Worm (Caenorhabditis elegans): ENCODE measurements around the gene srg-24.
"Not testable (repeated sequence)": the region's sequence is repeated elsewhere in the genome, so short reads cannot be mapped to it uniquely, and the experiment has no call there.

Gene srg-24

ce11 chrII:3100546-3100945 lies at the start of gene srg-24:
srg-24 (minus strand) TSS chrII:3100646.
- TF ChIP-seq unc-62 (GFP tag; optimal IDR thresholded peaks at IDR 0.05) = no peak

ce11 chrII:3149521-3150190 lies 49.2 kb upstream of the srg-24 start, which contains the start of the genes T10D4.11 and T10D4.1:
T10D4.11 (minus strand) TSS chrII:3149621.
T10D4.1 (plus strand) TSS chrII:3150140.
- TF ChIP-seq unc-62 (GFP tag; optimal IDR thresholded peaks at IDR 0.05) = no peak

ce11 chrII:3148404-3148803 lies 48.0 kb upstream of the srg-24 start:
- TF ChIP-seq unc-62 (GFP tag; optimal IDR thresholded peaks at IDR 0.05) = no peak

ce11 chrII:3145842-3146241 lies 45.4 kb upstream of the srg-24 start, which contains the start of gene T10D4.15:
T10D4.15 (plus strand) TSS chrII:3146142.
- TF ChIP-seq unc-62 (GFP tag; optimal IDR thresholded peaks at IDR 0.05) = no peak

- not testable (repeated sequence) for TF ChIP-seq unc-62 (GFP tag; optimal IDR thresholded peaks at IDR 0.05)
Observed at ce11 chrII:3144552-3144951, 44.1 kb upstream of the srg-24 start, which contains the start of gene sri-43. sri-43 (minus strand) TSS chrII:3144652.

- not testable (repeated sequence) for TF ChIP-seq unc-62 (GFP tag; optimal IDR thresholded peaks at IDR 0.05)
Observed at ce11 chrII:3142855-3143254, 42.4 kb upstream of the srg-24 start, which contains the start of gene sri-42. sri-42 (minus strand) TSS chrII:3142955.

ce11 chrII:3137804-3138203 lies 37.4 kb upstream of the srg-24 start, which contains the start of gene sri-54:
sri-54 (minus strand) TSS chrII:3137904.
- TF ChIP-seq unc-62 (GFP tag; optimal IDR thresholded peaks at IDR 0.05) = no peak

- TF ChIP-seq unc-62 (GFP tag; optimal IDR thresholded peaks at IDR 0.05) = no peak
Observed at ce11 chrII:3135293-3135692, 34.8 kb upstream of the srg-24 start.

- no peak for TF ChIP-seq unc-62 (GFP tag; optimal IDR thresholded peaks at IDR 0.05)
Observed at ce11 chrII:3129007-3129406, 28.6 kb upstream of the srg-24 start, which contains the start of gene chil-24. chil-24 (plus strand) TSS chrII:3129162.

- not testable (repeated sequence) for TF ChIP-seq unc-62 (GFP tag; optimal IDR thresholded peaks at IDR 0.05)
Observed at ce11 chrII:3126741-3127140, 26.3 kb upstream of the srg-24 start, which contains the start of gene ins-31. ins-31 (plus strand) TSS chrII:3127041.

- TF ChIP-seq unc-62 (GFP tag; optimal IDR thresholded peaks at IDR 0.05) = no peak
Observed at ce11 chrII:3126341-3126740, 25.9 kb upstream of the srg-24 start, which contains the start of gene ins-19. ins-19 (minus strand) TSS chrII:3126441.

ce11 chrII:3123206-3123605 lies 22.8 kb upstream of the srg-24 start, which contains the start of gene srh-71:
srh-71 (plus strand) TSS chrII:3123506.
- no peak for TF ChIP-seq unc-62 (GFP tag; optimal IDR thresholded peaks at IDR 0.05)

ce11 chrII:3118907-3119382 lies 18.5 kb upstream of the srg-24 start, which contains the start of gene T10D4.6:
T10D4.6 (plus strand) TSS chrII:3119332.
- TF ChIP-seq unc-62 (GFP tag; optimal IDR thresholded peaks at IDR 0.05) = no peak

ce11 chrII:3117471-3117870 lies 17.0 kb upstream of the srg-24 start, which contains the start of gene T10D4.7:
T10D4.7 (plus strand) TSS chrII:3117771.
- no peak for TF ChIP-seq unc-62 (GFP tag; optimal IDR thresholded peaks at IDR 0.05)

ce11 chrII:3113934-3114333 lies 13.5 kb upstream of the srg-24 start, which contains the start of gene clec-123:
clec-123 (plus strand) TSS chrII:3114234.
- TF ChIP-seq unc-62 (GFP tag; optimal IDR thresholded peaks at IDR 0.05) = no peak

ce11 chrII:3113289-3113688 lies 12.8 kb upstream of the srg-24 start:
- TF ChIP-seq unc-62 (GFP tag; optimal IDR thresholded peaks at IDR 0.05) = no peak

ce11 chrII:3112313-3112712 lies 11.9 kb upstream of the srg-24 start, which contains the start of gene Y25C1A.2:
Y25C1A.2 (plus strand) TSS chrII:3112613.
- no peak for TF ChIP-seq unc-62 (GFP tag; optimal IDR thresholded peaks at IDR 0.05)
